Fruit fly (Drosophila melanogaster) ovary, adult (tissue): Measurements from ENCODE around the gene Tim17b.

ENCODE experiments used
- CG17801 ChIP-seq: fragments of 200-800 bp; optimal IDR thresholded peaks from 2 replicates; lab custom pipeline; 2019; ENCODE audit warnings: missing biosample characterization, mild to moderate bottlenecking, missing genetic modification characterization, moderate library complexity; ENCODE audit not compliant: partially characterized antibody

Tim17b gene

dm6 chr3R:3734434-3735248, at the start of gene Tim17b:
Tim17b (plus strand) TSS chr3R:3734855.
- TF ChIP-seq CG17801 (GFP tag; lab: Kevin White, UChicago): no peak

dm6 chr3R:3733936-3734335, 719 bp upstream of the Tim17b start:
- TF ChIP-seq CG17801 (GFP tag; lab: Kevin White, UChicago): no peak

- no peak for TF ChIP-seq CG17801 (GFP tag; lab: Kevin White, UChicago)
Measured at dm6 chr3R:3748563-3749156, 14.0 kb downstream of the Tim17b start.

dm6 chr3R:3750153-3750717, 15.6 kb downstream of the Tim17b start, which contains the start of gene CG41128:
CG41128 (plus strand) TSS chr3R:3750363.
- TF ChIP-seq CG17801 (GFP tag; lab: Kevin White, UChicago): no peak

dm6 chr3R:3786708-3787107, 52.1 kb downstream of the Tim17b start:
- TF ChIP-seq CG17801 (GFP tag; lab: Kevin White, UChicago): no peak

dm6 chr3R:3789607-3790268, 55.1 kb downstream of the Tim17b start:
- TF ChIP-seq CG17801 (GFP tag; lab: Kevin White, UChicago): no peak
